Fruit fly (Drosophila melanogaster): ENCODE measurements around the gene Taf10b.

Gene Taf10b

DNA sequence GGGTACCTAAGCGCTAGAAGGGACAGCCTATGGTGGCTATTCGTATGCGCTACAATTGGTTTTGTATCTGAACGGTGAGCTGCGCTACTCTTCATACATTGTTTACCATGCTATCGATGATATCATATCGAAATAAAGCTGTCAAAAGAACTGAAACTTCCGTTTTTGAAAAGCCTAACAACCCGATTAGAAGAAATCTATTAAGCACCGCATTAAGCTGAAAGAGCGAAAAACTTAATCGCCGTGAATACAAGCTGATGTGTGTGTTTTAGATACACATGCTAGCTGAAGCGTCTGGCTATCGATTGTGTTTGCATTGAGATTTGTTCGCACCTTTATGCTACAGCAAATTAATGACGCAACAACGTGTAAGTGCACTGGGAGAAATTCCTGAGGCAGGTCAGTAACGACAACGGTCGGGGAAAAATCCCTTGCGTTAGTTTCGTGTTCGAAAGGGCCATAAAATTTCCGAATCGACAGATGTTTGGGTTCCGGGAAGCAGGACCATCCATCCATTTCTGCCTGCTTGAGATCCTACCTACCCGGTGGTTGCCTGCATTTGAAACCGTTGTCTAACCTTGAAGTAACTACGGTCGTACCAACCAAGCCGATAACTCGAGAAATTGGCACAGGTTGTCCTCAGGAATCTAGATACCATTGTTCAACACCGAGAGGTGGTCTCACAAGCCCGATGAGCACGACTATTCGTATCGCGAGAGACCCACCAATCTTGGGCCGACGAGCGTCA lies 17.1 kb downstream of the Taf10b start (continued):
- TF ChIP-seq crc (GFP tag; optimal IDR thresholded peaks at IDR 0.05) (peak; percentile 83), Ada2b (GFP tag; IDR thresholded peaks at IDR 0.05) (no peak), CG8765 (GFP tag; IDR thresholded peaks at IDR 0.05) (no peak), ase (GFP tag; IDR thresholded peaks at IDR 0.05) (no peak), B-H2 (GFP tag; optimal IDR thresholded peaks at IDR 0.05) (peak; percentile 80), fd64A (GFP tag; optimal IDR thresholded peaks at IDR 0.05) (peak; percentile 59), vvl (GFP tag; IDR thresholded peaks at IDR 0.05) (no peak), pros (GFP tag; optimal IDR thresholded peaks at IDR 0.05) (peak; percentile 31), grau (tag; optimal IDR thresholded peaks at IDR 0.05) (peak; percentile 86), CG32772 (GFP tag; IDR thresholded peaks at IDR 0.05) (no peak), CG7357 (GFP tag; IDR thresholded peaks at IDR 0.05) (peak; percentile 74), CG8478 (optimal IDR thresholded peaks at IDR 0.05) (no peak), Oaz (GFP tag; IDR thresholded peaks at IDR 0.05) (no peak), dysf (GFP tag; IDR thresholded peaks at IDR 0.05) (no peak), CG31388 (GFP tag; optimal IDR thresholded peaks at IDR 0.05) (no peak), lov (optimal IDR thresholded peaks at IDR 0.05) (no peak), lov (GFP tag; IDR thresholded peaks at IDR 0.05) (no peak), tin (GFP tag; optimal IDR thresholded peaks at IDR 0.05) (peak; percentile 58), CG32532 (GFP tag; IDR thresholded peaks at IDR 0.05) (no peak), tx (GFP tag; optimal IDR thresholded peaks at IDR 0.05) (peak; percentile 61), CG18476 (GFP tag; optimal IDR thresholded peaks at IDR 0.05) (peak; percentile 48), danr (GFP tag; IDR thresholded peaks at IDR 0.05) (no peak), CG7963 (GFP tag; IDR thresholded peaks at IDR 0.05; ENCODE audit: partially characterized antibody) (no peak), CG8388 (GFP tag; optimal IDR thresholded peaks at IDR 0.05) (peak; percentile 48), Side (GFP tag; optimal IDR thresholded peaks at IDR 0.05) (peak; percentile 85), her (GFP tag; optimal IDR thresholded peaks at IDR 0.05) (peak; percentile 92), CG7839 (tag; optimal IDR thresholded peaks at IDR 0.05) (peak; percentile 87), HLHmδ (GFP tag; optimal IDR thresholded peaks at IDR 0.05) (no peak), ATbp (GFP tag; optimal IDR thresholded peaks at IDR 0.05) (peak; percentile 63), CG16813 (GFP tag; IDR thresholded peaks at IDR 0.05; ENCODE audit: partially characterized antibody) (no peak), unpg (GFP tag; optimal IDR thresholded peaks at IDR 0.05) (peak; percentile 78), zfh1 (GFP tag; IDR thresholded peaks at IDR 0.05) (no peak), scrt (GFP tag; optimal IDR thresholded peaks at IDR 0.05) (peak; percentile 78), CG3281 (GFP tag; optimal IDR thresholded peaks at IDR 0.05) (peak; percentile 85), BtbVII (GFP tag; optimal IDR thresholded peaks at IDR 0.05) (peak; percentile 88), CG10321 (GFP tag; IDR thresholded peaks at IDR 0.05) (no peak), CG12219 (GFP tag; optimal IDR thresholded peaks at IDR 0.05) (peak; percentile 72), ash1 (GFP tag; optimal IDR thresholded peaks at IDR 0.05) (peak; percentile 62), Vsx1 (GFP tag; optimal IDR thresholded peaks at IDR 0.05) (peak; percentile 58), Dfd (GFP tag; optimal IDR thresholded peaks at IDR 0.05) (no peak), tap (tag; optimal IDR thresholded peaks at IDR 0.05) (peak; percentile 77), ken (GFP tag; IDR thresholded peaks at IDR 0.05) (no peak), Sry-δ (GFP tag; optimal IDR thresholded peaks at IDR 0.05) (peak; percentile 45), yki (optimal IDR thresholded peaks at IDR 0.05) (no peak), CG7372 (GFP tag; IDR thresholded peaks at IDR 0.05) (no peak), fd96Cb (tag; optimal IDR thresholded peaks at IDR 0.05) (peak; percentile 74), TFAM (GFP tag; optimal IDR thresholded peaks at IDR 0.05) (no peak), Dip2 (GFP tag; IDR thresholded peaks at IDR 0.05) (no peak), Awh (GFP tag; IDR thresholded peaks at IDR 0.05) (no peak), ssp (GFP tag; IDR thresholded peaks at IDR 0.05) (no peak), CHES-1-like (GFP tag; optimal IDR thresholded peaks at IDR 0.05) (peak; percentile 64), NC2α (GFP tag; optimal IDR thresholded peaks at IDR 0.05) (peak; percentile 19)

Data from whole organism, embryonic.